Worm (Caenorhabditis elegans) whole organism, mixed stage, embryonic: ENCODE results near the gene C31H1.5.

Experiments
- blmp-1 ChIP-seq: fragments of 150-350 bp; optimal IDR thresholded peaks from 2 replicates; lab custom pipeline; 2014; ENCODE audit warnings: missing biosample characterization, missing genetic modification characterization

Gene C31H1.5

DNA sequence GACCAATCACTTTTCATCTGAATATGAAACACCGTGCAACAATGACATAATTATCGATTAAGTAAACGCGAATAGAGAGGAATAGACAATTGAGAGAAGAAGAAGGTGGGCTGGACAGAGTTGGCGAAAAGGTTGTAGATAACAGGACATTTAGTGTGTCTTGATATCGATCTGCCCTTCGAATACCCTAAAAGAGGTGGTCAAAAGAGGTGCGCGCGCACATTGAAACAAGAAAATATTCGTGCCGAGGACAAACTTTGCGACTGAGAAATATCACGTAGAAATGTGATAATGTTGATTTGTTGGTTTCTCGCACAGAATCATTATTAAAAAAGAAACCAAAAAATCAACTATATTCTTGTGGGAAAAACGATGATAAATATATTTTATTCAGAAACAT is 46.7 kb downstream of the C31H1.5 start:
- no peak for TF ChIP-seq blmp-1
